Fruit fly (Drosophila melanogaster): Measurements from ENCODE around the gene DopEcR.

The DopEcR gene

DNA sequence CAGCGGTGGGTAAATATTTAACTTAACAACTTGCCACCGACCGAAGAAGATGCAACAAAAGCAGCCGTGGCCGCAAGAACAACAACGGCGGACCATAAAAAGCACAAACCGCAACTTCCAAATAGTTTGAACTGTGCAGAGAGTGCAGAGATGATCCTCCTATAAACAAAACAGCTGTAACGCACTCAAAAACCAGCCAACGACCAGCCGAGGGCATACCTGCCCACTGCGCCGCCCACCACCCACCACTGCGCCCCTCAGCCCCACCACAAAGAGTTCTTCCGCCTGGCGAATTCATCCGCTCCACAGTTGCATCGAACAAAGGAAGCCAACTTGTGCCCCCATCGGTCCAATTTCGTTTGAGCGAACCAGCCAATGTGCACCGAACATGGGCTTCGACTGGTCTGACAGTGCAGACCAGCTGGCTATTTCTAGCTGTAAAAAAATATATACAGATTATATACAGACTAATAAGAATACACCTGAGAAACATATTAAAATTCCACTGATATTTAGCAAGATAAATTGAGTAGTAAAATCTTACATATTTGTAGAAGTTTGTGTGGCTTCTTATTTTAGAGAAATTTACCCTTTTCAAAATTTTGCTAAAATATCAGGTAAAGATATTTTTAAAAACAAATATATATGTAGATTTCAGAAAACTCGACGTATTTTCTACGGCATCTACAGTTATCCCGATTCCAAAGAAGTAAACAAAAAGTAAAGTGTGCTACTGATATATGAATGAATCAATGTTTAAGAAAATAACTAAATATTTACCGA is 3.5 kb upstream of the DopEcR start:
- TF ChIP-seq noc (tag; optimal IDR thresholded peaks at IDR 0.05), result no peak

DNA sequence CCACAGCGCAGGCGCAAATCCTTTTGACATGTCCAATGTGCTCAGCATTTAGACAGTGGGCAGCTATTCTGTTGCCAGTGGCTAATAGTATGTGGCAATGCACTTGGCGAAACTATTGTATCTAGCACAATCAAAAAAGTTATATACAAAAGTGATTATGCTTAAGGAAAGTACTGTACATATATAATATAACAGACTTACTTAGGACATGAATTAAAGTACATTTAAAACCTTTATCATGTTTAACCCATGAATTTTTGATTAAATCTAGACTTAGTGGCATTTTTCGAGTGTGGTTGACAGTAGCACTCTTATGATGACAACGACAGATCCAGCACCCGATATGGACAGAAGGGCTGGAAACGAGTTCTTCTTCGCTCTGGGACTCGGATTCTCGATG is 2.9 kb upstream of the DopEcR start:
- no peak for TF ChIP-seq noc (tag; optimal IDR thresholded peaks at IDR 0.05)

dm6 chr3L:4382581-4382980 is 2.4 kb upstream of the DopEcR start:
- no peak for TF ChIP-seq noc (tag; optimal IDR thresholded peaks at IDR 0.05)

DNA sequence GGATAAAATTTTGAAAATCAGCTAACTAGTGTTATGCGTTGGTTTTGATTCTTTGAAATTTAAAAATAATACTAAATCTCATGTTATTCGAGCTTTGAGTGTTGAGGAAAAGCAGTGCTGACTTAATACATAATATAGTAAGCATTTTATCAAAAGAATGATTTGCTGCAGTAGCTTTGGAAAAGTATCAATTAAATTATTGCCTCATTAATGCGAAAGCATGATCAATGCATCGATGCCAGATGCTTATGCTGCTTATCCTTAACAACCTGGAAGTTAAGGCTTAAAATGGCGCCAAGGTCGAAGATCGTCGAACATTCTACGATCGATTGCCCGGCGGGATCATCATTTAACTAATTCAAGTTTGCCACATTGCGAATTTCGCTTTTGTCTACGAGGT is 1.3 kb upstream of the DopEcR start, which contains the start of gene CG32240:
Gene CG32240, minus strand, starts transcription at position 101 of the 400 bp plus-strand sequence.
- no peak for TF ChIP-seq noc (tag; optimal IDR thresholded peaks at IDR 0.05)

DNA sequence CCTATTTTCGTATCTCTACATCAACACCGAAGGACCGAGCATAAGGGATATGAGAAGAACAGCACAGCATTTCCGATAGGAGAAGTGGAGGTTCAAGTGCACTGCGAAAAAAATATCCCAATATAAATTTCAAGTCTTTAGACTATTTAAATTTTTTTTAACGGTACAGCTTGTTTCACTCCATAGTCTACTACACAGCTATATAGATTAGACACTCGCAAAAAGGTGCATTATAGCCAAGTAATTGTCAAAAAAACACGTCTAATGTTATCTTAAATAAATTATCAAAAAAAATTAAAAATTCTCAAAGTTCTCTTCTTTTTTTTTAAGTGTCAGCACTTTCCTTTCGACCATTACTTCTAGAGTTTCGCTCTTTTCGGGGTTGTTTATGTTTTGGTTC is 1.3 kb downstream of the DopEcR start:
- TF ChIP-seq noc (tag; optimal IDR thresholded peaks at IDR 0.05), result peak; percentile 6

DNA sequence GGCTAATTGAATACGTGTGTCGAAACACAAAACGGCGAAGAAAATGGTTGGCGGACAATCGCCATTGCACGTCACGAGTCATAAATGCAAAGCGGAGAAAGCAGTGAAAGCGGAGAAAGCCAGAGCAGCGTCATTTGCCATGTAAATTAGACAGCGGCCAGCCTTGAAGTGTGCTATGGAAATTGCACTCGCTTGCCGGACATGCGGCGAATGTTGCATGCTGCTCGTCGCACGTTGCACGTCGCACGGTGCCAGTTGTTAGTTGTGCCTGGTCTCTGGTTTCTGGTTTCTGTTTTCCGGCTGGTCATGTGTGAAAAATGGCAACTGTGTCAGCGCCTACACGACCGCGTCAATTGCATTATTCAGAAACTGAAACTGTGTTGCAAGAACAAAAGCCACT is 2.7 kb downstream of the DopEcR start:
- no peak for TF ChIP-seq noc (tag; optimal IDR thresholded peaks at IDR 0.05)

DNA sequence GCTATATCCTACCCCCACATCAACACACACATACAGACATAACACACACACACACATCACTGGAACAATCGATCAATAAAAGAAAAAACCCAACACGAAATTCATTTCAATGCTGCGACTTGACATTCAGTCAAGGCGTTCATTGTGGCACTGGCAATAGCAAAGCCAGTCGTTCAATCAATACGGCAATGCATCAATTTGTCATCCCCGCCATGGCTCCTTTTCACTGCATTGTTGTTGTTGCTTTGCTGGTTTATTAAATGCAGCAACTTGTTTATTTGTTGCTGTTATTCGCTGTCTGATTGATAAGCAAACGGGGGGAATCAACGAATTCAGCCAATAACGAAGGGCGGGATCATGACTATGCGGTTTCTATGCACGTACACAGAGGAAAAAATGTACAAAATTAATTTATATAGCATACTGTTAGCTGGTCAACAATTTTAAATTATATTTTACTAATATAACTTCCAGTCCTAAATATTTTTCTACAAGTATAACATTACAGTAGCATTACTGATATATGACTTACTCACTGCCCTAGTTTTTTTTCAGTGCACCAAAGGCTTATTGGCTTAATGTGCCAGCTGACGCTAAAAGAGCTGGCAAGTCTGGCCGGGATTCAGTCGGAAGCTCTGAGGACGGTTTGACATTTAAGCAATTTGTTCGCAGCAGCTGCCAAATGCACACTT is 4.4 kb downstream of the DopEcR start:
- no peak for TF ChIP-seq noc (tag; optimal IDR thresholded peaks at IDR 0.05)

dm6 chr3L:4371978-4372377 is 8.2 kb downstream of the DopEcR start:
- no peak for TF ChIP-seq noc (tag; optimal IDR thresholded peaks at IDR 0.05)

- no peak for TF ChIP-seq noc (tag; optimal IDR thresholded peaks at IDR 0.05)
Observed at dm6 chr3L:4367339-4367738, 12.8 kb downstream of the DopEcR start, which contains the start of gene CG11342. Gene CG11342 (minus strand): TSS chr3L:4367458.

DNA sequence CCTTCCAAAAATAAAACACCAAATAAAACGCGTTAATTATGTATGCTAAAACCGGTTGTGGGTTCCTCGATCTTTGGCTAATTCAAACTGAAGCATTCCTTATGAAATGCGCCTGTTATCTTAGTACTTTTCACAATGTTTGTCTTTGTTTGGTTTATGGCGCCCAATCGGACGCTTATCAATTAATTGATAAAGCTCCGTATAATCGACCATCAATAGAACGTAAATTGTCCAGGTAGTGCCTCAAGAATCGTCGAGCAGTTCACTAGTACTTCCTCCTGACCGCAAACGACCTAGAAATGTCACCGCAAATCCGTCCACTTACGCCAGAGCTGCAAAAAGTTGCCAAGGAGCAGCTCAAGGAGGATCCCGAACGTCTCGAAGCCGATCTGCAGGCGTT is 15.0 kb downstream of the DopEcR start, which contains the start of gene CG33514:
Gene CG33514, plus strand, starts transcription at position 238 of the 400 bp plus-strand sequence.
- no peak for TF ChIP-seq noc (tag; optimal IDR thresholded peaks at IDR 0.05)

DNA sequence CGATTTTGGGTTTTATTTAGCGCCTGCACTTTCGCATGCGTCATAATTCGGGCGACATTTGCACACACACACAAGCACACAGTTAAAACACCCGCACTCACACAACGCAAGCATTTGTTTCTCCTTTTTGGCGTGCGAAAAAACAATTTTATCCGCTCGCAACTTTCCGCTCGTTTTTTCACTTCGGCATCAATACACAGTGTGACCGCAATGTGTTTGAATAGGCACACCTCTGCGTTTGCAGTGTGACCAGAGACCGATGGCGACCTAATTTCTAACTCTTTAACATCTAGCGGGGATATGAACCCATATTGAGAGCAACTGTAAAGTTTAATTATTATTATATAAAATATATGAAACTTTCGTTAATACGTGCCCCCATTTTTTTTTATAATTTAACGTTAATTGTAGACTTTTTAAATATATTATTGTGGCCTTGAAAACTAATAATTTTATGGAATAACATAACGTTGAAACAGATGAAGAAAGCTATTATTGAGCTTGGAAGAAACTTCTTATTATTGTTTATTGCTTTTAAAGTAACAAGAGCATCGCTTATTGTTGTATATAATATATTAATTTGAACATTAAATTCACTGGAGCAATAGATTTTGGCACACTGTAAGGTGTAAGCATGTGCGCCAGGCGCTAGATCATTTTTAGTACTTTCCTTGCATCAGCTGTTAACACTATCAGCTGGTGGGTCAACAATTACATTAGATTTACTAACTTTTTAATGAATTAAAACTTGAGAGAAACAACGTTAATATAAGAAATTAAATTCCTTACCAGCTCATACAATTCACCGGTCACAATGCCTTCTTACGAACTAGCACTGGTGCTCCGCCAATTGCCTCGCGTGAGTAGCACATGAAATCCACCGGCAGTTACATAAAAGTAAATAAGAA is 16.0 kb downstream of the DopEcR start, which contains the start of the genes Cip4 and mRpS6:
Gene Cip4, minus strand, starts transcription at position 216 of the 908 bp plus-strand sequence.
Gene mRpS6, plus strand, starts transcription at position 664 of the 908 bp plus-strand sequence.
- TF ChIP-seq noc (tag; optimal IDR thresholded peaks at IDR 0.05), result no peak

- TF ChIP-seq noc (tag; optimal IDR thresholded peaks at IDR 0.05), result no peak
Observed at dm6 chr3L:4363484-4363883, 16.7 kb downstream of the DopEcR start.

DNA sequence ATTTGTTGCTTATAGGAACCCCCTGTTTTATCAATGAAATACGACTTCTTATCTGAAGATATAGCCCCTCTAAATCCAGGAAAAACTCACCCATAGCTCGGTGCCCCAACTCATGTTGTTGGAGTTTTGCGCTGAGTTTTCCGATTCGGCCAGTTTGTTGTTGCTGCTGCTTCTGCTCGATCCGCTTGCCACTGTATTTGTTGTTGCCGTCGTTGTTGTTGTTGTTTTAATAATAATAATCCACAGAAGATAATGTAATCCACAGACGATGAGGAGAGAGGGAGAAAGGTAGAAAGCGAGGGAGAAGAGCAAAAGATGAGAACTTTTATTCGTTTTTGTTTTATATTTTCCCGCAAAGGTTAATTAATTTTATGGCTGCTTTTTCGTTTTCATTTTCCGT is 17.2 kb downstream of the DopEcR start:
- no peak for TF ChIP-seq noc (tag; optimal IDR thresholded peaks at IDR 0.05)

dm6 chr3L:4360376-4360703 is 19.8 kb downstream of the DopEcR start:
- no peak for TF ChIP-seq noc (tag; optimal IDR thresholded peaks at IDR 0.05)

- TF ChIP-seq noc (tag; optimal IDR thresholded peaks at IDR 0.05), result no peak
Observed at dm6 chr3L:4359688-4360375, 20.4 kb downstream of the DopEcR start.

Measured in whole organism, larva.